Worm (Caenorhabditis elegans) whole organism, L1 larva: ENCODE results near the gene del-1.

Experiments used
- ceh-82 ChIP-seq, 3 experiments: fragments of 150-350 bp in 1 of 3; sonication (generic microtip) in 2 of 3; optimal IDR thresholded peaks; 2 replicates each; lab custom pipeline; 2014 to 2017; ENCODE audit warnings: missing biosample characterization in 3 of 3, missing genetic modification characterization in 3 of 3
- fkh-4 ChIP-seq: sonication (generic microtip); optimal IDR thresholded peaks from 2 replicates; lab custom pipeline; 2016; ENCODE audit warnings: missing compliant biosample characterization, missing genetic modification characterization, borderline replicate concordance
- nhr-20 ChIP-seq: sonication (generic microtip); optimal IDR thresholded peaks from 2 replicates; lab custom pipeline; 2016; ENCODE audit warnings: mild to moderate bottlenecking, missing genetic modification characterization, missing compliant biosample characterization
- nhr-90 ChIP-seq: sonication (generic microtip); optimal IDR thresholded peaks from 2 replicates; lab custom pipeline; 2016; ENCODE audit warnings: mild to moderate bottlenecking, missing genetic modification characterization, missing compliant biosample characterization; ENCODE audit not compliant: poor library complexity
- rnt-1 ChIP-seq: sonication (generic microtip); optimal IDR thresholded peaks from 2 replicates; lab custom pipeline; 2016; ENCODE audit warnings: mild to moderate bottlenecking, missing genetic modification characterization, moderate library complexity, missing compliant biosample characterization
- snpc-4 ChIP-seq: fragments of 150-350 bp; optimal IDR thresholded peaks from 2 replicates; lab custom pipeline; 2014; ENCODE audit warnings: missing biosample characterization, missing genetic modification characterization
- unc-62 ChIP-seq: fragments of 150-350 bp; optimal IDR thresholded peaks from 2 replicates; lab custom pipeline; 2014; ENCODE audit warnings: missing biosample characterization, missing genetic modification reagents, missing genetic modification characterization
- vab-15 ChIP-seq: sonication (generic microtip); optimal IDR thresholded peaks from 2 replicates; lab custom pipeline; 2017; ENCODE audit warnings: missing genotype, mild to moderate bottlenecking, missing genetic modification characterization, missing compliant biosample characterization

- TF ChIP-seq snpc-4 (tag; lab: Kevin White, UChicago) = no peak
- TF ChIP-seq vab-15 (tag; lab: Kevin White, UChicago) = no peak
- TF ChIP-seq unc-62 = no peak
- TF ChIP-seq nhr-20 (tag; lab: Kevin White, UChicago) = no peak
- no peak for TF ChIP-seq ceh-82 (tag; optimal IDR thresholded peaks at IDR 0.05; lab: Kevin White, UChicago)
- no peak for TF ChIP-seq rnt-1
- no peak for TF ChIP-seq nhr-90 (tag; lab: Kevin White, UChicago)
- TF ChIP-seq fkh-4 = no peak
These were observed 54.9 kb downstream of the del-1 start for ce11 chrX:14322793-14323192.
